Worm (Caenorhabditis elegans): ENCODE measurements around the gene tbx-35.

tbx-35 gene

ce11 chrII:5500470-5500869 lies 24.7 kb downstream of the tbx-35 start, which contains the start of gene fzy-1:
TSS of gene fzy-1 (plus strand) at chrII:5500770.
- TF ChIP-seq Y116A8C.19 (tag; optimal IDR thresholded peaks at IDR 0.05; ENCODE audit: borderline replicate concordance) = no peak
- TF ChIP-seq snu-23 (GFP tag; optimal IDR thresholded peaks at IDR 0.05) = no peak
- TF ChIP-seq nhr-85 (tag) = no peak
- TF ChIP-seq sup-37 (GFP tag; optimal IDR thresholded peaks at IDR 0.05) = no peak
- no peak for TF ChIP-seq rnt-1 (tag; optimal IDR thresholded peaks at IDR 0.05)
- TF ChIP-seq ztf-11 (tag; optimal IDR thresholded peaks at IDR 0.05) = no peak
- no peak for TF ChIP-seq nhr-28 (tag; optimal IDR thresholded peaks at IDR 0.05)
- TF ChIP-seq ama-1 (optimal IDR thresholded peaks at IDR 0.05) = no peak
- TF ChIP-seq fkh-8 (tag; optimal IDR thresholded peaks at IDR 0.05) = no peak
- no peak for TF ChIP-seq nhr-90 (tag; optimal IDR thresholded peaks at IDR 0.05; ENCODE audit: poor library complexity)

ce11 chrII:5498156-5498739 lies 26.9 kb downstream of the tbx-35 start, which contains the start of the genes suex-1 and F12A10.9:
TSS of gene suex-1 (minus strand) at chrII:5498256.
TSS of gene F12A10.9 (plus strand) at chrII:5498689.
- TF ChIP-seq isw-1 (GFP tag; IDR thresholded peaks at IDR 0.05) (no peak), mdl-1 (tag; optimal IDR thresholded peaks at IDR 0.05) (no peak)

DNA sequence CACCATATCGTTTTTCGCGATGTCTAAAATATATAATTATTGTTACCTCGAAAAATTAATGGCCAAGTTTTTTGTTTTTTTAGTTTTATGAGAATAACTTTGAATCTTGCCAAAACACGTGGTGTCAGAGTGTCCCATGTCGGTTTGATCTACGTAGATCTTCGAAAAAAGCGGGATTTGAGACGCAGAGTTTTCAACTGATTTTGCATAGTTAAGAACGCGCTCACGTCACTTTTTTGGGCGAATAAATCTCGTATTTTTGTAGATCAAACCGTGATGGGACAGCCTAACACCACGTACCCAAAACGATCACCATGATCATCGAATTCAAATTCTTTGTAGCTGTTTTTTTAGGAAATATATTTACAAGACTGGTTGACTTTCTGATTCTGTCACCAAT lies 27.7 kb downstream of the tbx-35 start:
- TF ChIP-seq nhr-85 (tag) (peak; percentile 26), nhr-84 (tag; optimal IDR thresholded peaks at IDR 0.05) (no peak), lin-14 (GFP tag; optimal IDR thresholded peaks at IDR 0.05) (no peak), dpl-1 (GFP tag; optimal IDR thresholded peaks at IDR 0.05) (no peak), nhr-71 (tag; optimal IDR thresholded peaks at IDR 0.05) (no peak), lsy-2 (tag; optimal IDR thresholded peaks at IDR 0.05) (no peak), hpl-2 (GFP tag; optimal IDR thresholded peaks at IDR 0.05) (no peak), nhr-47 (tag; optimal IDR thresholded peaks at IDR 0.05) (no peak)

ce11 chrII:5496375-5496774 lies 28.8 kb downstream of the tbx-35 start, which contains the start of gene F12A10.1:
TSS of gene F12A10.1 (plus strand) at chrII:5496540.
- TF ChIP-seq elt-2 (tag; optimal IDR thresholded peaks at IDR 0.05) (no peak), mab-9 (GFP tag; IDR thresholded peaks at IDR 0.05) (no peak), nhr-85 (tag) (peak; percentile 60), blmp-1 (tag; optimal IDR thresholded peaks at IDR 0.05) (peak; percentile 6), dpl-1 (GFP tag; optimal IDR thresholded peaks at IDR 0.05) (no peak), snu-23 (GFP tag; optimal IDR thresholded peaks at IDR 0.05) (no peak), xbp-1 (tag; optimal IDR thresholded peaks at IDR 0.05) (no peak), fkh-8 (tag; optimal IDR thresholded peaks at IDR 0.05) (no peak), C34B4.2 (tag; optimal IDR thresholded peaks at IDR 0.05) (no peak), nhr-20 (tag; optimal IDR thresholded peaks at IDR 0.05) (peak; percentile 52), hlh-4 (tag; optimal IDR thresholded peaks at IDR 0.05) (no peak), lin-13 (GFP tag; optimal IDR thresholded peaks at IDR 0.05) (no peak), unc-98 (GFP tag; IDR thresholded peaks at IDR 0.05) (no peak), pax-3 (tag; optimal IDR thresholded peaks at IDR 0.05) (no peak), lin-14 (GFP tag; optimal IDR thresholded peaks at IDR 0.05) (peak; percentile 43), pqm-1 (tag; optimal IDR thresholded peaks at IDR 0.05) (no peak), grh-1 (GFP tag; IDR thresholded peaks at IDR 0.05) (no peak), elt-3 (tag; optimal IDR thresholded peaks at IDR 0.05) (peak in 2 of 6 experiments; percentile 1 to 62), Y116A8C.19 (tag; optimal IDR thresholded peaks at IDR 0.05; ENCODE audit: borderline replicate concordance) (no peak), mdl-1 (tag; optimal IDR thresholded peaks at IDR 0.05) (no peak), ceh-90 (tag; optimal IDR thresholded peaks at IDR 0.05) (no peak), lin-35 (GFP tag; optimal IDR thresholded peaks at IDR 0.05) (no peak), nhr-76 (tag; optimal IDR thresholded peaks at IDR 0.05) (no peak)
